Fruit fly (Drosophila melanogaster) whole organism, adult: ENCODE data around the gene Ak3.

Experiments
- CG11617 ChIP-seq: fragments of 200-800 bp; sonication (Bioruptor generic); optimal IDR thresholded peaks from 2 replicates; lab custom pipeline; 2017; ENCODE audit warnings: mild to moderate bottlenecking, missing biosample characterization, missing genetic modification reagents, missing genetic modification characterization
- CG12768 ChIP-seq: fragments of 200-800 bp; sonication (Bioruptor generic); optimal IDR thresholded peaks from 2 replicates; lab custom pipeline; 2017; ENCODE audit warnings: missing biosample characterization, missing genetic modification characterization, mild to moderate bottlenecking, moderate library complexity, missing genetic modification reagents
- CG14711 ChIP-seq: fragments of 200-800 bp; sonication (Bioruptor generic); optimal IDR thresholded peaks from 2 replicates; lab custom pipeline; 2018; ENCODE audit warnings: missing biosample characterization, mild to moderate bottlenecking, missing genetic modification characterization, moderate library complexity
- CG1620 ChIP-seq: fragments of 200-800 bp; sonication (Bioruptor generic); optimal IDR thresholded peaks from 2 replicates; lab custom pipeline; 2016; ENCODE audit warnings: missing biosample characterization, missing genetic modification characterization
- CG33017 ChIP-seq: fragments of 200-800 bp; sonication (Bioruptor generic); optimal IDR thresholded peaks from 2 replicates; lab custom pipeline; 2018; ENCODE audit warnings: missing biosample characterization, mild to moderate bottlenecking, missing genetic modification characterization, moderate library complexity
- CG5204 ChIP-seq: fragments of 200-800 bp; sonication (Bioruptor generic); optimal IDR thresholded peaks from 2 replicates; lab custom pipeline; 2016; ENCODE audit warnings: missing biosample characterization, missing genetic modification characterization
- CG7045 ChIP-seq: fragments of 200-800 bp; sonication (Bioruptor generic); optimal IDR thresholded peaks from 2 replicates; lab custom pipeline; 2017; ENCODE audit warnings: missing biosample characterization, mild to moderate bottlenecking, missing genetic modification characterization
- CG7101 ChIP-seq: fragments of 200-800 bp; sonication (Bioruptor generic); optimal IDR thresholded peaks from 2 replicates; lab custom pipeline; 2018; ENCODE audit warnings: missing biosample characterization, mild to moderate bottlenecking, missing genetic modification characterization, moderate library complexity
- Clk ChIP-seq: fragments of 200-800 bp; sonication (Bioruptor generic); optimal IDR thresholded peaks from 2 replicates; lab custom pipeline; 2017; ENCODE audit warnings: missing biosample characterization, missing genetic modification characterization
- Crg-1 ChIP-seq: fragments of 200-800 bp; sonication (Bioruptor generic); optimal IDR thresholded peaks from 2 replicates; lab custom pipeline; 2016; ENCODE audit warnings: missing biosample characterization, missing genetic modification characterization
- Hr96 ChIP-seq: fragments of 200-800 bp; sonication (Bioruptor generic); optimal IDR thresholded peaks from 2 replicates; lab custom pipeline; 2016; ENCODE audit warnings: missing biosample characterization, missing genetic modification characterization
- Mnt ChIP-seq: fragments of 200-800 bp; sonication (Bioruptor generic); optimal IDR thresholded peaks from 2 replicates; lab custom pipeline; 2016; ENCODE audit warnings: missing biosample characterization, mild to moderate bottlenecking, missing genetic modification characterization
- bab1 ChIP-seq: fragments of 200-800 bp; sonication (Bioruptor generic); optimal IDR thresholded peaks from 3 replicates; lab custom pipeline; 2019; ENCODE audit warnings: missing biosample characterization, mild to moderate bottlenecking, missing genetic modification characterization, moderate library complexity
- cic ChIP-seq: fragments of 200-800 bp; sonication (Bioruptor generic); optimal IDR thresholded peaks from 2 replicates; lab custom pipeline; 2017; ENCODE audit warnings: missing biosample characterization, mild to moderate bottlenecking, missing genetic modification characterization, moderate library complexity
- cnc ChIP-seq, 2 experiments: fragments of >200 bp; optimal IDR thresholded peaks; 2 replicates each; lab custom pipeline; 2017
- kay ChIP-seq: fragments of 200-800 bp; sonication (Bioruptor generic); peaks from one replicate; lab custom pipeline; 2016; ENCODE audit warnings: missing biosample characterization, missing genetic modification characterization, borderline replicate concordance
- ovo ChIP-seq: fragments of 200-800 bp; sonication (Bioruptor generic); optimal IDR thresholded peaks from 2 replicates; lab custom pipeline; 2016; ENCODE audit warnings: missing biosample characterization, missing genetic modification characterization
- pad ChIP-seq: fragments of 200-800 bp; sonication (Bioruptor generic); optimal IDR thresholded peaks from 3 replicates; lab custom pipeline; 2017; ENCODE audit warnings: missing biosample characterization, missing genetic modification characterization, mild to moderate bottlenecking, moderate library complexity, missing genetic modification reagents
- tj ChIP-seq: fragments of 200-800 bp; sonication (Bioruptor generic); optimal IDR thresholded peaks from 3 replicates; lab custom pipeline; 2017; ENCODE audit warnings: missing biosample characterization, mild to moderate bottlenecking, missing genetic modification characterization, moderate library complexity
- toe ChIP-seq: fragments of 200-800 bp; sonication (Bioruptor generic); optimal IDR thresholded peaks from 2 replicates; lab custom pipeline; 2016; ENCODE audit warnings: missing biosample characterization, missing genetic modification characterization

Gene Ak3

dm6 chr3R:10859713-10860112 is 29.7 kb downstream of the Ak3 start, which contains the start of gene CG14694:
TSS of gene CG14694 (minus strand) at chr3R:10859813.
- TF ChIP-seq toe, result no peak
- no peak for TF ChIP-seq CG12768 (GFP tag; lab: Kevin White, UChicago)
- TF ChIP-seq CG14711 (tag; lab: Kevin White, UChicago), result no peak
- no peak for TF ChIP-seq CG33017 (tag; lab: Kevin White, UChicago)

dm6 chr3R:10856618-10857017 is 32.8 kb downstream of the Ak3 start, which contains the start of gene CG4570:
TSS of gene CG4570 (plus strand) at chr3R:10856807.
- TF ChIP-seq cic (GFP tag; lab: Kevin White, UChicago), result no peak
- peak; percentile 23 for TF ChIP-seq ovo (GFP tag; lab: Kevin White, UChicago)
- TF ChIP-seq tj (GFP tag; lab: Kevin White, UChicago), result no peak
- no peak for TF ChIP-seq CG11617 (GFP tag; lab: Kevin White, UChicago)
- no peak for TF ChIP-seq Crg-1 (GFP tag; lab: Kevin White, UChicago)
- TF ChIP-seq CG12768 (GFP tag; lab: Kevin White, UChicago), result no peak
- no peak for TF ChIP-seq CG5204 (GFP tag; lab: Kevin White, UChicago)
- no peak for TF ChIP-seq toe
- no peak for TF ChIP-seq bab1 (GFP tag; lab: Kevin White, UChicago)
- no peak for TF ChIP-seq Mnt (GFP tag; lab: Kevin White, UChicago)
- TF ChIP-seq CG1620 (GFP tag; lab: Kevin White, UChicago), result no peak
- no peak for TF ChIP-seq Clk (GFP tag; lab: Kevin White, UChicago)
- no peak for TF ChIP-seq CG7045 (GFP tag; lab: Kevin White, UChicago)
- peak; percentile 13 for TF ChIP-seq CG14711 (tag; lab: Kevin White, UChicago)
- TF ChIP-seq pad, result peak; percentile 11
- no peak for TF ChIP-seq cnc (optimal IDR thresholded peaks at IDR 0.05; lab: Kevin White, UChicago)
- no peak for TF ChIP-seq CG7101 (tag; lab: Kevin White, UChicago)
- TF ChIP-seq Hr96 (GFP tag; lab: Kevin White, UChicago), result no peak
- TF ChIP-seq CG33017 (tag; lab: Kevin White, UChicago), result no peak
- TF ChIP-seq kay (GFP tag; lab: Kevin White, UChicago), result no peak

dm6 chr3R:10854243-10854874 is 35.0 kb downstream of the Ak3 start, which contains the start of the genes CG6567 and CG4511:
TSS of gene CG6567 (minus strand) at chr3R:10854451.
TSS of gene CG4511 (plus strand) at chr3R:10854501.
- TF ChIP-seq pad, result peak; percentile 83
- peak in 1 of 2 experiments; percentile 43 for TF ChIP-seq cnc (optimal IDR thresholded peaks at IDR 0.05; lab: Kevin White, UChicago)
- no peak for TF ChIP-seq Crg-1 (GFP tag; lab: Kevin White, UChicago)
- TF ChIP-seq bab1 (GFP tag; lab: Kevin White, UChicago), result peak; percentile 7
- peak; percentile 74 for TF ChIP-seq CG12768 (GFP tag; lab: Kevin White, UChicago)
- TF ChIP-seq CG14711 (tag; lab: Kevin White, UChicago), result no peak
- TF ChIP-seq toe, result no peak
- TF ChIP-seq CG1620 (GFP tag; lab: Kevin White, UChicago), result no peak
- no peak for TF ChIP-seq ovo (GFP tag; lab: Kevin White, UChicago)
- TF ChIP-seq CG7101 (tag; lab: Kevin White, UChicago), result peak; percentile 5
- TF ChIP-seq Hr96 (GFP tag; lab: Kevin White, UChicago), result no peak
- no peak for TF ChIP-seq CG7045 (GFP tag; lab: Kevin White, UChicago)
- TF ChIP-seq tj (GFP tag; lab: Kevin White, UChicago), result peak; percentile 28
- no peak for TF ChIP-seq kay (GFP tag; lab: Kevin White, UChicago)
- no peak for TF ChIP-seq Clk (GFP tag; lab: Kevin White, UChicago)
- no peak for TF ChIP-seq CG5204 (GFP tag; lab: Kevin White, UChicago)
- no peak for TF ChIP-seq CG33017 (tag; lab: Kevin White, UChicago)
- TF ChIP-seq Mnt (GFP tag; lab: Kevin White, UChicago), result peak; percentile 29
- TF ChIP-seq CG11617 (GFP tag; lab: Kevin White, UChicago), result peak; percentile 51
- peak; percentile 17 for TF ChIP-seq cic (GFP tag; lab: Kevin White, UChicago)

- TF ChIP-seq pad (peak; percentile 100), CG11617 (GFP tag; lab: Kevin White, UChicago) (no peak), CG7045 (GFP tag; lab: Kevin White, UChicago) (no peak)
These were observed 37.1 kb downstream of the Ak3 start, which contains the start of gene CG4565 for dm6 chr3R:10852232-10852774. TSS of gene CG4565 (plus strand) at chr3R:10852724.

dm6 chr3R:10850636-10851035 is 38.8 kb downstream of the Ak3 start:
- TF ChIP-seq CG33017 (tag; lab: Kevin White, UChicago) (no peak), CG12768 (GFP tag; lab: Kevin White, UChicago) (no peak), CG7045 (GFP tag; lab: Kevin White, UChicago) (no peak), cic (GFP tag; lab: Kevin White, UChicago) (no peak), CG14711 (tag; lab: Kevin White, UChicago) (no peak), Hr96 (GFP tag; lab: Kevin White, UChicago) (no peak), CG5204 (GFP tag; lab: Kevin White, UChicago) (no peak), cnc (optimal IDR thresholded peaks at IDR 0.05; lab: Kevin White, UChicago) (no peak), CG7101 (tag; lab: Kevin White, UChicago) (no peak), ovo (GFP tag; lab: Kevin White, UChicago) (no peak), kay (GFP tag; lab: Kevin White, UChicago) (no peak), pad (no peak), bab1 (GFP tag; lab: Kevin White, UChicago) (no peak), CG1620 (GFP tag; lab: Kevin White, UChicago) (no peak), tj (GFP tag; lab: Kevin White, UChicago) (no peak), toe (no peak), CG11617 (GFP tag; lab: Kevin White, UChicago) (no peak), Mnt (GFP tag; lab: Kevin White, UChicago) (no peak)
